Worm (Caenorhabditis elegans) whole organism, L3 larva: ENCODE data around the gene cpd-2.

Experiments
- aly-2 ChIP-seq: fragments of 150-350 bp; optimal IDR thresholded peaks from 2 replicates; lab custom pipeline; 2014; ENCODE audit warnings: missing biosample characterization, missing genetic modification characterization
- ama-1 ChIP-seq: fragments of 150-350 bp; optimal IDR thresholded peaks from 2 replicates; lab custom pipeline; 2018
- ceh-16 ChIP-seq: sonication (generic microtip); optimal IDR thresholded peaks from 2 replicates; lab custom pipeline; 2017; ENCODE audit warnings: missing biosample characterization, missing genetic modification characterization
- ceh-82 ChIP-seq: fragments of 150-350 bp; optimal IDR thresholded peaks from 2 replicates; lab custom pipeline; 2014; ENCODE audit warnings: missing biosample characterization, missing genetic modification characterization
- daf-12 ChIP-seq: fragments of 150-350 bp; optimal IDR thresholded peaks from 2 replicates; lab custom pipeline; 2014; ENCODE audit warnings: missing biosample characterization, missing genetic modification reagents, missing genetic modification characterization
- mml-1 ChIP-seq: fragments of 150-350 bp; sonication (generic microtip); optimal IDR thresholded peaks from 3 replicates; lab custom pipeline; 2014; ENCODE audit warnings: missing biosample characterization, missing genetic modification characterization
- nhr-11 ChIP-seq: fragments of 150-350 bp; optimal IDR thresholded peaks from 2 replicates; lab custom pipeline; 2014; ENCODE audit warnings: missing biosample characterization, missing genetic modification characterization
- nhr-25 ChIP-seq: sonication (generic microtip); optimal IDR thresholded peaks from 2 replicates; lab custom pipeline; 2017; ENCODE audit warnings: missing biosample characterization, missing genetic modification characterization
- pha-4 ChIP-seq: fragments of 150-350 bp; optimal IDR thresholded peaks from 2 replicates; lab custom pipeline; 2014; ENCODE audit warnings: missing biosample characterization, missing genetic modification reagents, missing genetic modification characterization
- snpc-4 ChIP-seq: fragments of 150-350 bp; optimal IDR thresholded peaks from 2 replicates; lab custom pipeline; 2014; ENCODE audit warnings: missing biosample characterization, missing genetic modification characterization
- tbx-2 ChIP-seq: sonication (generic microtip); optimal IDR thresholded peaks from 2 replicates; lab custom pipeline; 2016; ENCODE audit warnings: mild to moderate bottlenecking, missing genetic modification characterization, missing compliant biosample characterization
- unc-62 ChIP-seq: fragments of 150-350 bp; sonication (generic microtip); optimal IDR thresholded peaks from 4 replicates; lab custom pipeline; 2014; ENCODE audit warnings: missing biosample characterization, missing genetic modification reagents, missing genetic modification characterization
- zag-1 ChIP-seq: fragments of 150-350 bp; optimal IDR thresholded peaks from 2 replicates; lab custom pipeline; 2014; ENCODE audit warnings: missing biosample characterization, missing genetic modification characterization
- ztf-11 ChIP-seq: fragments of 150-350 bp; optimal IDR thresholded peaks from 2 replicates; lab custom pipeline; 2014; ENCODE audit warnings: missing biosample characterization, missing genetic modification characterization

ce11 chrX:16028980-16029379 is 20.7 kb upstream of the cpd-2 start:
- TF ChIP-seq nhr-11 (tag; lab: Kevin White, UChicago) (no peak), unc-62 (no peak), aly-2 (tag; lab: Kevin White, UChicago) (no peak), ceh-82 (no peak), zag-1 (tag; lab: Kevin White, UChicago) (no peak), ama-1 (lab: Kevin White, UChicago) (no peak), ztf-11 (tag; lab: Kevin White, UChicago) (no peak), nhr-25 (tag; lab: Kevin White, UChicago) (no peak), pha-4 (no peak), tbx-2 (tag; lab: Kevin White, UChicago) (no peak), snpc-4 (tag; lab: Kevin White, UChicago) (no peak), ceh-16 (tag; lab: Kevin White, UChicago) (no peak), daf-12 (tag; lab: Kevin White, UChicago) (no peak), mml-1 (tag; lab: Kevin White, UChicago) (no peak)
